Worm (Caenorhabditis elegans) whole organism, early embryonic: Measurements from ENCODE around the gene C27A2.12.

ENCODE experiments used
- aly-1 ChIP-seq: sonication (generic microtip); optimal IDR thresholded peaks from 2 replicates; lab custom pipeline; 2016; ENCODE audit warnings: missing genetic modification characterization, missing compliant biosample characterization
- ama-1 ChIP-seq: fragments of 150-350 bp; optimal IDR thresholded peaks from 2 replicates; lab custom pipeline; 2014
- ceh-13 ChIP-seq: fragments of 200-800 bp; sonication (Bioruptor generic); optimal IDR thresholded peaks from 2 replicates; lab custom pipeline; 2018; ENCODE audit warnings: mild to moderate bottlenecking, missing genetic modification characterization, missing compliant biosample characterization
- ets-7 ChIP-seq: sonication (generic microtip); optimal IDR thresholded peaks from 2 replicates; lab custom pipeline; 2016; ENCODE audit warnings: missing genotype, missing genetic modification characterization, missing compliant biosample characterization
- flt-1 ChIP-seq: fragments of 200-800 bp; sonication (Bioruptor generic); IDR thresholded peaks from 2 replicates; pipeline ENCODE4 v1.3.6; 2022; ENCODE audit warnings: missing genetic modification characterization, missing compliant biosample characterization
- hmbx-1 ChIP-seq: sonication (generic microtip); optimal IDR thresholded peaks from 2 replicates; lab custom pipeline; 2016; ENCODE audit warnings: mild to moderate bottlenecking, missing genetic modification characterization, missing compliant biosample characterization
- hmg-4 ChIP-seq: fragments of 200-800 bp; sonication (Bioruptor generic); optimal IDR thresholded peaks from 2 replicates; lab custom pipeline; 2018; ENCODE audit warnings: mild to moderate bottlenecking, missing genetic modification characterization, missing compliant biosample characterization
- hnd-1 ChIP-seq: sonication (generic microtip); optimal IDR thresholded peaks from 2 replicates; lab custom pipeline; 2016; ENCODE audit warnings: missing genetic modification characterization, missing compliant biosample characterization
- pes-1 ChIP-seq: fragments of 200-800 bp; sonication (Bioruptor generic); IDR thresholded peaks from 2 replicates; pipeline ENCODE4 v1.3.6; 2022; ENCODE audit warnings: missing genetic modification reagents, missing genetic modification characterization, missing compliant biosample characterization
- scrt-1 ChIP-seq: fragments of 200-800 bp; sonication (Bioruptor generic); IDR thresholded peaks from 2 replicates; pipeline ENCODE4 v1.3.6; 2022; ENCODE audit warnings: missing genetic modification characterization, missing compliant biosample characterization
- sea-1 ChIP-seq: fragments of 200-800 bp; sonication (Bioruptor generic); conservative IDR thresholded peaks from 2 replicates; pipeline ENCODE4 v1.3.6; 2022; ENCODE audit warnings: missing genetic modification characterization, missing compliant biosample characterization
- tbx-11 ChIP-seq: fragments of 200-800 bp; sonication (Bioruptor generic); IDR thresholded peaks from 2 replicates; pipeline ENCODE4 v1.3.6; 2022; ENCODE audit warnings: missing genetic modification characterization, missing compliant biosample characterization
- tbx-37 ChIP-seq: fragments of 200-800 bp; sonication (Bioruptor generic); conservative IDR thresholded peaks from 2 replicates; pipeline ENCODE4 v1.3.6; 2022; ENCODE audit warnings: missing genetic modification reagents, missing genetic modification characterization, missing compliant biosample characterization
- tra-4 ChIP-seq: sonication (generic microtip); optimal IDR thresholded peaks from 2 replicates; lab custom pipeline; 2017; ENCODE audit warnings: missing genetic modification characterization, missing compliant biosample characterization

- TF ChIP-seq pes-1 (GFP tag; lab: Robert Waterston, UW): no peak
- TF ChIP-seq sea-1 (GFP tag; lab: Robert Waterston, UW): no peak
- TF ChIP-seq ceh-13 (GFP tag; lab: Kevin White, UChicago): no peak
- TF ChIP-seq hmbx-1 (tag; lab: Kevin White, UChicago): no peak
- no peak for TF ChIP-seq ets-7 (tag; lab: Kevin White, UChicago)
- TF ChIP-seq ama-1 (lab: Kevin White, UChicago): no peak
- no peak for TF ChIP-seq flt-1 (GFP tag; lab: Robert Waterston, UW)
- no peak for TF ChIP-seq scrt-1 (GFP tag; lab: Robert Waterston, UW)
- TF ChIP-seq hmg-4 (GFP tag; lab: Kevin White, UChicago): no peak
- TF ChIP-seq tra-4 (tag; lab: Kevin White, UChicago): no peak
- TF ChIP-seq hnd-1 (tag; lab: Kevin White, UChicago): no peak
- no peak for TF ChIP-seq aly-1 (tag; lab: Kevin White, UChicago)
- TF ChIP-seq tbx-37 (GFP tag; lab: Robert Waterston, UW): no peak
- TF ChIP-seq tbx-11 (GFP tag; lab: Robert Waterston, UW): no peak
Observed at ce11 chrII:5081124-5081913, 23.4 kb upstream of the C27A2.12 start, which contains the start of gene dsh-2.
